Fruit fly (Drosophila melanogaster) whole organism, embryonic: ENCODE measurements around the gene CG42237.

Experiments
- Atf-2 ChIP-seq: fragments of 200-800 bp; sonication (Bioruptor generic); optimal IDR thresholded peaks from 2 replicates; lab custom pipeline; 2016; ENCODE audit warnings: missing biosample characterization, missing genetic modification characterization
- CG10209 ChIP-seq: fragments of 200-800 bp; sonication (Bioruptor generic); optimal IDR thresholded peaks from 3 replicates; lab custom pipeline; 2017; ENCODE audit warnings: missing biosample characterization, mild to moderate bottlenecking, missing genetic modification characterization, missing genetic modification reagents
- CG10366 ChIP-seq: fragments of 200-800 bp; sonication (Bioruptor generic); IDR thresholded peaks from 2 replicates; pipeline ENCODE4 v1.3.6; 2022; ENCODE audit warnings: missing biosample characterization, missing genetic modification characterization
- CG11456 ChIP-seq: fragments of 200-800 bp; sonication (Bioruptor generic); IDR thresholded peaks from 3 replicates; pipeline ENCODE4 v1.3.6; 2022; ENCODE audit warnings: missing biosample characterization, missing genetic modification characterization
- CG11695 ChIP-seq: fragments of 200-800 bp; sonication (Bioruptor generic); IDR thresholded peaks from 3 replicates; pipeline ENCODE4 v1.3.6; 2022; ENCODE audit warnings: missing biosample characterization, missing genetic modification characterization
- CG13624 ChIP-seq: fragments of 200-800 bp; sonication (Bioruptor generic); optimal IDR thresholded peaks from 2 replicates; lab custom pipeline; 2016; ENCODE audit warnings: missing biosample characterization, missing genetic modification characterization
- CG14667 ChIP-seq: fragments of 200-800 bp; sonication (Bioruptor generic); IDR thresholded peaks from 2 replicates; pipeline ENCODE4 v1.3.6; 2022; ENCODE audit warnings: missing biosample characterization, missing genetic modification characterization
- CG1529 ChIP-seq: fragments of 200-800 bp; sonication (Bioruptor generic); optimal IDR thresholded peaks from 3 replicates; lab custom pipeline; 2018; ENCODE audit warnings: missing biosample characterization, missing genetic modification characterization
- CG18011 ChIP-seq: fragments of 200-800 bp; sonication (Bioruptor generic); optimal IDR thresholded peaks from 2 replicates; lab custom pipeline; 2017; ENCODE audit warnings: missing biosample characterization, missing genetic modification characterization, mild to moderate bottlenecking, moderate library complexity, missing genotype
- CG31224 ChIP-seq: fragments of 200-800 bp; sonication (Bioruptor generic); IDR thresholded peaks from 2 replicates; pipeline ENCODE4 v1.3.6; 2022; ENCODE audit warnings: missing biosample characterization, missing genetic modification characterization
- CG3163 ChIP-seq: fragments of 200-800 bp; sonication (Bioruptor generic); optimal IDR thresholded peaks from 3 replicates; lab custom pipeline; 2016; ENCODE audit warnings: missing biosample characterization, missing genetic modification characterization
- CG43689 ChIP-seq: fragments of 200-800 bp; sonication (Bioruptor generic); IDR thresholded peaks from 2 replicates; pipeline ENCODE4 v1.3.6; 2022; ENCODE audit warnings: missing biosample characterization, missing genetic modification characterization
- CG4707 ChIP-seq: fragments of 200-800 bp; sonication (Bioruptor generic); optimal IDR thresholded peaks from 2 replicates; lab custom pipeline; 2018; ENCODE audit warnings: missing biosample characterization, mild to moderate bottlenecking, missing genetic modification characterization, moderate library complexity
- CG5180 ChIP-seq: fragments of 200-800 bp; sonication (Bioruptor generic); optimal IDR thresholded peaks from 3 replicates; lab custom pipeline; 2017; ENCODE audit warnings: missing biosample characterization, missing genetic modification characterization, mild to moderate bottlenecking, moderate library complexity, missing genetic modification reagents
- CG7556 ChIP-seq: fragments of 200-800 bp; sonication (Bioruptor generic); optimal IDR thresholded peaks from 2 replicates; lab custom pipeline; 2017; ENCODE audit warnings: missing biosample characterization, mild to moderate bottlenecking, missing genetic modification characterization
- CG7786 ChIP-seq: fragments of 200-800 bp; sonication (Bioruptor generic); optimal IDR thresholded peaks from 2 replicates; lab custom pipeline; 2016; ENCODE audit warnings: missing biosample characterization, missing genetic modification characterization
- CG9437 ChIP-seq: fragments of 200-800 bp; sonication (Bioruptor generic); optimal IDR thresholded peaks from 2 replicates; lab custom pipeline; 2018; ENCODE audit warnings: missing biosample characterization, mild to moderate bottlenecking, missing genetic modification characterization
- CG9727 ChIP-seq: fragments of 200-800 bp; sonication (Bioruptor generic); optimal IDR thresholded peaks from 3 replicates; lab custom pipeline; 2017; ENCODE audit warnings: missing biosample characterization, mild to moderate bottlenecking, missing genetic modification characterization
- CG9817 ChIP-seq: fragments of 200-800 bp; sonication (Bioruptor generic); optimal IDR thresholded peaks from 2 replicates; lab custom pipeline; 2018; ENCODE audit warnings: missing biosample characterization, mild to moderate bottlenecking, missing genetic modification characterization, moderate library complexity
- Camta ChIP-seq: fragments of 200-800 bp; sonication (Bioruptor generic); optimal IDR thresholded peaks from 2 replicates; lab custom pipeline; 2016; ENCODE audit warnings: missing biosample characterization, missing genetic modification characterization
- CrebB ChIP-seq: fragments of 200-800 bp; sonication (Bioruptor generic); optimal IDR thresholded peaks from 3 replicates; lab custom pipeline; 2018; ENCODE audit warnings: missing biosample characterization, mild to moderate bottlenecking, missing genetic modification characterization
- Fer3 ChIP-seq: fragments of 200-800 bp; sonication (Bioruptor generic); optimal IDR thresholded peaks from 2 replicates; lab custom pipeline; 2018; ENCODE audit warnings: missing biosample characterization, mild to moderate bottlenecking, missing genetic modification characterization, moderate library complexity
- Kr ChIP-seq: fragments of 200-800 bp; sonication (Bioruptor generic); optimal IDR thresholded peaks from 2 replicates; lab custom pipeline; 2017; ENCODE audit warnings: missing biosample characterization, mild to moderate bottlenecking, missing genetic modification characterization
- Mad ChIP-seq: fragments of 200-800 bp; sonication (Bioruptor generic); optimal IDR thresholded peaks from 2 replicates; lab custom pipeline; 2016; ENCODE audit warnings: missing biosample characterization, missing genetic modification characterization
- Mes4 ChIP-seq: fragments of 200-800 bp; sonication (Bioruptor generic); optimal IDR thresholded peaks from 2 replicates; lab custom pipeline; 2016; ENCODE audit warnings: missing biosample characterization, missing genetic modification characterization
- Oli ChIP-seq: fragments of 200-800 bp; sonication (Bioruptor generic); optimal IDR thresholded peaks from 2 replicates; lab custom pipeline; 2018; ENCODE audit warnings: missing biosample characterization, mild to moderate bottlenecking, missing genetic modification characterization, moderate library complexity
- Six4 ChIP-seq: fragments of 200-800 bp; sonication (Bioruptor generic); optimal IDR thresholded peaks from 2 replicates; lab custom pipeline; 2016; ENCODE audit warnings: missing biosample characterization, missing genetic modification characterization
- Spps ChIP-seq: fragments of 200-800 bp; sonication (Bioruptor generic); optimal IDR thresholded peaks from 2 replicates; lab custom pipeline; 2018; ENCODE audit warnings: missing biosample characterization, mild to moderate bottlenecking, missing genetic modification characterization
- Stat92E ChIP-seq, 3 experiments: fragments of >200 bp in 2 of 3; fragments of 200-800 bp in 1 of 3; sonication (Bioruptor generic) in 1 of 3; optimal IDR thresholded peaks; 2 replicates each; lab custom pipeline; 2017 to 2019; ENCODE audit warnings: missing biosample characterization in 3 of 3, missing genetic modification characterization in 3 of 3, mild to moderate bottlenecking in 1 of 3, moderate library complexity in 1 of 3
- Xbp1 ChIP-seq: fragments of 200-800 bp; sonication (Bioruptor generic); optimal IDR thresholded peaks from 3 replicates; lab custom pipeline; 2016; ENCODE audit warnings: missing biosample characterization, mild to moderate bottlenecking, missing genetic modification characterization
- ase ChIP-seq: fragments of 200-800 bp; sonication (Bioruptor generic); IDR thresholded peaks from 3 replicates; pipeline ENCODE4 v1.3.6; 2022; ENCODE audit warnings: missing biosample characterization, missing genetic modification characterization
- ash1 ChIP-seq: fragments of 200-800 bp; sonication (Bioruptor generic); optimal IDR thresholded peaks from 2 replicates; lab custom pipeline; 2018; ENCODE audit warnings: missing biosample characterization, mild to moderate bottlenecking, missing genetic modification characterization
- cwo ChIP-seq: fragments of 200-800 bp; sonication (Bioruptor generic); optimal IDR thresholded peaks from 3 replicates; lab custom pipeline; 2017; ENCODE audit warnings: missing biosample characterization, missing genetic modification characterization, mild to moderate bottlenecking, moderate library complexity, missing genetic modification reagents
- da ChIP-seq: fragments of 200-800 bp; sonication (Bioruptor generic); optimal IDR thresholded peaks from 2 replicates; lab custom pipeline; 2016; ENCODE audit warnings: missing biosample characterization, missing genetic modification characterization
- emc ChIP-seq: fragments of 200-800 bp; sonication (Bioruptor generic); optimal IDR thresholded peaks from 2 replicates; lab custom pipeline; 2016; ENCODE audit warnings: missing biosample characterization, missing genetic modification characterization
- ems ChIP-seq: fragments of 200-800 bp; sonication (Bioruptor generic); optimal IDR thresholded peaks from 3 replicates; lab custom pipeline; 2016; ENCODE audit warnings: missing biosample characterization, missing genetic modification characterization
- ewg ChIP-seq: fragments of 200-800 bp; sonication (Bioruptor generic); optimal IDR thresholded peaks from 3 replicates; lab custom pipeline; 2017; ENCODE audit warnings: mild to moderate bottlenecking, missing biosample characterization, missing genetic modification reagents, missing genetic modification characterization
- fd3F ChIP-seq: fragments of 200-800 bp; sonication (Bioruptor generic); optimal IDR thresholded peaks from 2 replicates; lab custom pipeline; 2018; ENCODE audit warnings: missing biosample characterization, mild to moderate bottlenecking, missing genetic modification characterization, moderate library complexity
- gem ChIP-seq: fragments of 200-800 bp; sonication (Bioruptor generic); optimal IDR thresholded peaks from 2 replicates; lab custom pipeline; 2019; ENCODE audit warnings: missing biosample characterization, mild to moderate bottlenecking, missing genetic modification characterization, moderate library complexity
- gro ChIP-seq: fragments of 200-800 bp; sonication (Bioruptor generic); optimal IDR thresholded peaks from 2 replicates; lab custom pipeline; 2016; ENCODE audit warnings: missing biosample characterization, missing genetic modification characterization
- insv ChIP-seq, 2 experiments: fragments of 200-800 bp; sonication (Bioruptor generic); optimal IDR thresholded peaks; 3 replicates each; lab custom pipeline; 2016 to 2018; ENCODE audit warnings: missing biosample characterization in 2 of 2, missing genetic modification characterization in 2 of 2
- lola ChIP-seq, 3 experiments: fragments of >200 bp in 2 of 3; fragments of 200-800 bp in 1 of 3; sonication (Bioruptor generic) in 1 of 3; optimal IDR thresholded peaks; 2 replicates each; lab custom pipeline; 2017 to 2019; ENCODE audit warnings: missing biosample characterization in 3 of 3, missing genetic modification characterization in 3 of 3, mild to moderate bottlenecking in 1 of 3, moderate library complexity in 1 of 3
- maf-S ChIP-seq: fragments of 200-800 bp; sonication (Bioruptor generic); optimal IDR thresholded peaks from 2 replicates; lab custom pipeline; 2016; ENCODE audit warnings: missing biosample characterization, missing genetic modification characterization
- ranshi ChIP-seq: fragments of 200-800 bp; sonication (Bioruptor generic); IDR thresholded peaks from 2 replicates; pipeline ENCODE4 v1.3.6; 2022; ENCODE audit warnings: missing biosample characterization, missing genetic modification characterization
- schlank ChIP-seq: fragments of 200-800 bp; sonication (Bioruptor generic); optimal IDR thresholded peaks from 2 replicates; lab custom pipeline; 2018; ENCODE audit warnings: missing biosample characterization, mild to moderate bottlenecking, missing genetic modification characterization
- slp2 ChIP-seq: fragments of 200-800 bp; sonication (Bioruptor generic); optimal IDR thresholded peaks from 2 replicates; lab custom pipeline; 2016; ENCODE audit warnings: missing biosample characterization, missing genetic modification characterization
- toy ChIP-seq: fragments of 200-800 bp; sonication (Bioruptor generic); IDR thresholded peaks from 2 replicates; pipeline ENCODE4 v1.3.6; 2022; ENCODE audit warnings: missing biosample characterization, missing genetic modification characterization
- tup ChIP-seq: fragments of 200-800 bp; sonication (Bioruptor generic); optimal IDR thresholded peaks from 2 replicates; lab custom pipeline; 2016; ENCODE audit warnings: missing biosample characterization, mild to moderate bottlenecking, missing genetic modification characterization, moderate library complexity
- unc-4 ChIP-seq: fragments of 200-800 bp; sonication (Bioruptor generic); IDR thresholded peaks from 2 replicates; pipeline ENCODE4 v1.3.6; 2022; ENCODE audit warnings: missing biosample characterization, missing genetic modification characterization; ENCODE audit not compliant: partially characterized antibody
- unpg ChIP-seq: fragments of 200-800 bp; sonication (Bioruptor generic); optimal IDR thresholded peaks from 3 replicates; lab custom pipeline; 2018; ENCODE audit warnings: missing biosample characterization, mild to moderate bottlenecking, missing genetic modification characterization, moderate library complexity

Gene CG42237

dm6 chrX:13159481-13159880, 44.5 kb downstream of the CG42237 start, which contains the start of the genes Bap60 and CG12096 (continued):
- TF ChIP-seq CrebB (tag; lab: Kevin White, UChicago), result peak; percentile 41
- TF ChIP-seq ase (GFP tag; lab: Robert Waterston, UW), result peak; percentile 29; the same call in 1 of the 3 replicates
- TF ChIP-seq Stat92E (GFP tag; optimal IDR thresholded peaks at IDR 0.05; lab: Kevin White, UChicago), result peak in 1 of 3 experiments; percentile 42
- peak; percentile 51 for TF ChIP-seq emc (GFP tag; lab: Kevin White, UChicago)
- peak; percentile 60 for TF ChIP-seq CG7556 (GFP tag; lab: Kevin White, UChicago)
- TF ChIP-seq unc-4 (GFP tag; lab: Robert Waterston, UW), result peak; percentile 95
- peak; percentile 83 for TF ChIP-seq CG13624 (GFP tag; lab: Kevin White, UChicago)
- peak; percentile 41 for TF ChIP-seq schlank (tag; lab: Kevin White, UChicago)
- peak; percentile 30 for TF ChIP-seq cwo (GFP tag; lab: Kevin White, UChicago)
- TF ChIP-seq CG14667, result peak; percentile 54
- TF ChIP-seq Camta (GFP tag; lab: Kevin White, UChicago), result peak; percentile 69
- TF ChIP-seq Atf-2, result peak; percentile 56
- TF ChIP-seq CG9817 (tag; lab: Kevin White, UChicago), result peak; percentile 85
- peak; percentile 50; the same call in 1 of the 2 replicates for TF ChIP-seq ranshi
- peak; percentile 72 for TF ChIP-seq CG10366 (GFP tag; lab: Robert Waterston, UW)
- TF ChIP-seq CG43689, result no peak
- no peak for TF ChIP-seq CG4707 (GFP tag; lab: Kevin White, UChicago)
- TF ChIP-seq Mes4 (GFP tag; lab: Kevin White, UChicago), result peak; percentile 59
- TF ChIP-seq CG11456 (GFP tag; lab: Robert Waterston, UW), result peak; percentile 38; the same call in 1 of the 3 replicates
- TF ChIP-seq toy, result no peak
- peak; percentile 41 for TF ChIP-seq CG3163 (GFP tag; lab: Kevin White, UChicago)
- peak; percentile 67 for TF ChIP-seq Fer3 (tag; lab: Kevin White, UChicago)
- TF ChIP-seq CG9727 (GFP tag; lab: Kevin White, UChicago), result peak; percentile 74
- TF ChIP-seq gro (GFP tag; lab: Kevin White, UChicago), result peak; percentile 86
- TF ChIP-seq CG31224 (GFP tag; lab: Robert Waterston, UW), result peak; percentile 27; the same call in 1 of the 2 replicates
- TF ChIP-seq CG18011 (GFP tag; lab: Kevin White, UChicago), result peak; percentile 68
- peak; percentile 75 for TF ChIP-seq Xbp1 (GFP tag; lab: Kevin White, UChicago)
- peak; percentile 51 for TF ChIP-seq Mad (GFP tag; lab: Kevin White, UChicago)
- TF ChIP-seq da, result peak; percentile 52
- peak in 1 of 2 experiments; percentile 38 for TF ChIP-seq insv (GFP tag; optimal IDR thresholded peaks at IDR 0.05; lab: Kevin White, UChicago)
- TF ChIP-seq lola (GFP tag; optimal IDR thresholded peaks at IDR 0.05; lab: Kevin White, UChicago), result peak in 1 of 3 experiments; percentile 79
- TF ChIP-seq CG11695 (GFP tag; lab: Robert Waterston, UW), result 0 out of 3 replicates have a peak, but pooled peaks have one; percentile 45
- TF ChIP-seq ash1 (GFP tag; lab: Kevin White, UChicago), result no peak
- peak; percentile 77 for TF ChIP-seq CG9437 (GFP tag; lab: Kevin White, UChicago)
- TF ChIP-seq maf-S (GFP tag; lab: Kevin White, UChicago), result peak; percentile 81
- TF ChIP-seq CG10209, result peak; percentile 52
- peak; percentile 23 for TF ChIP-seq Spps
- TF ChIP-seq ems (GFP tag; lab: Kevin White, UChicago), result peak; percentile 81
- TF ChIP-seq tup (GFP tag; lab: Kevin White, UChicago), result peak; percentile 49
- TF ChIP-seq CG7786 (GFP tag; lab: Kevin White, UChicago), result peak; percentile 86
- peak; percentile 45 for TF ChIP-seq ewg (GFP tag; lab: Kevin White, UChicago)
- TF ChIP-seq slp2 (GFP tag; lab: Kevin White, UChicago), result peak; percentile 48
- TF ChIP-seq CG1529 (GFP tag; lab: Kevin White, UChicago), result peak; percentile 21
- peak; percentile 65 for TF ChIP-seq Oli
- TF ChIP-seq fd3F (GFP tag; lab: Kevin White, UChicago), result peak; percentile 51
- TF ChIP-seq gem, result peak; percentile 83
- peak; percentile 39 for TF ChIP-seq Six4
- TF ChIP-seq CG5180 (GFP tag; lab: Kevin White, UChicago), result peak; percentile 51
- TF ChIP-seq Kr (GFP tag; lab: Kevin White, UChicago), result no peak
- TF ChIP-seq unpg (GFP tag; lab: Kevin White, UChicago), result peak; percentile 71
